Worm (Caenorhabditis elegans): ENCODE results near the gene F08G2.5.
"Not testable (repeated sequence)": the region's sequence is repeated elsewhere in the genome, so short reads cannot be mapped to it uniquely, and the experiment has no call there.

DNA sequence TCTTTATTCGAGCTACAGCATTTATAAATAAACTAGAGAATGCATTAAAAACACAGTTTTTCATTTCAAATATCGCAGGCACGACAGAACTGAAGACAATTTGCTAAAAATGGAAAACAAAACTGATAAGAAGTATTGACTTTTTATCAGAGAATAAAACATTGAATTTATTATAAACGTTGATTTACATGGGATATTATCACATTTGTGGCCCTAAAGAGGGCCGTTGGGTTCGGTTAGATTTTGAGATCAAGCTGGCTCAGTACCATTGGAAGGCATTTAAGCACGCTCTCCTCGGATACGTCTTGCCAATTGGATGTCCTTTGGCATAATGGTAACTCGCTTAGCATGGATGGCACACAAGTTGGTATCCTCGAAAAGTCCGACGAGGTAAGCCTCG lies 8.9 kb downstream of the F08G2.5 start:
- not testable (repeated sequence) for TF ChIP-seq ama-1 (optimal IDR thresholded peaks at IDR 0.05); flt-1 (GFP tag; IDR thresholded peaks at IDR 0.05); scrt-1 (GFP tag; IDR thresholded peaks at IDR 0.05); tra-4 (tag; optimal IDR thresholded peaks at IDR 0.05); hmbx-1 (tag; optimal IDR thresholded peaks at IDR 0.05); B0310.2 (tag; optimal IDR thresholded peaks at IDR 0.05); ceh-13 (GFP tag; optimal IDR thresholded peaks at IDR 0.05); hmg-4 (GFP tag; optimal IDR thresholded peaks at IDR 0.05); sea-1 (GFP tag; conservative IDR thresholded peaks at IDR 0.05)
